Fruit fly (Drosophila melanogaster) whole organism, pupa: ENCODE results near the gene CG31709.

Experiments used
- CG10348 ChIP-seq: fragments of 200-800 bp; sonication (Bioruptor generic); IDR thresholded peaks from 2 replicates; pipeline ENCODE4 v1.3.6; 2022; ENCODE audit warnings: missing biosample characterization, missing genetic modification characterization
- CG17806 ChIP-seq: fragments of 200-800 bp; sonication (Bioruptor generic); optimal IDR thresholded peaks from 2 replicates; lab custom pipeline; 2018; ENCODE audit warnings: missing biosample characterization, mild to moderate bottlenecking, missing genetic modification characterization, moderate library complexity
- CG8159 ChIP-seq: fragments of 200-800 bp; sonication (Bioruptor generic); optimal IDR thresholded peaks from 3 replicates; lab custom pipeline; 2018; ENCODE audit warnings: missing biosample characterization, mild to moderate bottlenecking, missing genetic modification characterization, moderate library complexity
- EcR ChIP-seq: fragments of 200-800 bp; sonication (Bioruptor generic); optimal IDR thresholded peaks from 3 replicates; lab custom pipeline; 2019; ENCODE audit warnings: missing biosample characterization, missing genetic modification characterization, mild to moderate bottlenecking, moderate library complexity, missing genetic modification reagents
- Ets98B ChIP-seq: fragments of 200-800 bp; sonication (Bioruptor generic); IDR thresholded peaks from 2 replicates; pipeline ENCODE4 v1.3.6; 2022; ENCODE audit warnings: missing biosample characterization, missing genetic modification characterization
- fd96Ca ChIP-seq: fragments of 200-800 bp; sonication (Bioruptor generic); IDR thresholded peaks from 3 replicates; pipeline ENCODE4 v1.3.6; 2022; ENCODE audit warnings: missing biosample characterization, missing genetic modification characterization
- gl ChIP-seq: fragments of 200-800 bp; sonication (Bioruptor generic); optimal IDR thresholded peaks from 2 replicates; lab custom pipeline; 2018; ENCODE audit warnings: missing biosample characterization, mild to moderate bottlenecking, missing genetic modification characterization

DNA sequence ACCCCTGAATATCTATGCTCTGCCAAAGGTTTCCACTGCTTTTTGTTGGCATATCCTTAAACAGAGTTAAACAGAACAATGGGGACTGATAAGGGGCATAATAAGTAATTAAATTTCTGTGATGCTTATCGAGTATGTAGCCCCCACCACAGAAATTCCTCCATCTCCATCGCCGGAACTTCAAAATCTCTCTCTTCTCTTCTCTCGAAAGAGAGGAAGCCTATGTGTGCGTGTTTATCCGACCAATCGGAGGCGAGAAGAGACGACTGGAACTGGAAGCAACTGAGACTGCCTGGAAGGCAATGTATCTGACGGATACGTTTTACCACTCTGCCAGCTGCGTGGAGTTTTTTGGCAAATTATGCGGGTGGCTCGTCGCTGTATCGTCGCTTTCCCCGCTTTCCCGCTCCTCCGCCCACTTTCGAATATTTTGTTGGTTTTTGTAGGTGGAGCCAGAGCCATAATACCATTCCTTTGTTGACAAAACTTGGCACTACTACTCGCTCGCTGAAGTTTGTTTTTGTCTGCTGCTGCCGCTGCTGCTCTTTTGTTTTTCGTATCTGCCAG, 28.6 kb upstream of the CG31709 start, which contains the start of gene gcm2:
- TF ChIP-seq Ets98B (no peak), fd96Ca (GFP tag; lab: Robert Waterston, UW) (no peak), CG10348 (GFP tag; lab: Robert Waterston, UW) (no peak), gl (tag; lab: Kevin White, UChicago) (no peak), CG17806 (no peak), CG8159 (tag; lab: Kevin White, UChicago) (no peak), EcR (no peak)
